Worm (Caenorhabditis elegans) whole organism, late embryonic: Measurements from ENCODE around the gene sdz-5.
A peak's percentile ranks its signal among the peaks of the same experiment; 100 is the strongest.

Experiments
- C38D4.7 ChIP-seq: fragments of 200-800 bp; sonication (Bioruptor generic); optimal IDR thresholded peaks from 2 replicates; lab custom pipeline; 2018; ENCODE audit warnings: mild to moderate bottlenecking, missing genetic modification characterization, moderate library complexity, missing compliant biosample characterization
- F13H6.1 ChIP-seq: sonication (generic microtip); optimal IDR thresholded peaks from 2 replicates; lab custom pipeline; 2016; ENCODE audit warnings: missing genetic modification characterization, missing compliant biosample characterization
- K09A11.1 ChIP-seq: sonication (generic microtip); optimal IDR thresholded peaks from 2 replicates; lab custom pipeline; 2017; ENCODE audit warnings: antibody characterized with exemption, mild to moderate bottlenecking, missing genetic modification characterization, missing compliant biosample characterization; ENCODE audit not compliant: insufficient read depth
- T23F11.4 ChIP-seq: fragments of 200-800 bp; sonication (Bioruptor generic); optimal IDR thresholded peaks from 2 replicates; lab custom pipeline; 2018; ENCODE audit warnings: mild to moderate bottlenecking, missing genetic modification characterization, missing compliant biosample characterization
- ahr-1 ChIP-seq: sonication (generic microtip); optimal IDR thresholded peaks from 2 replicates; lab custom pipeline; 2016; ENCODE audit warnings: missing genetic modification characterization, missing compliant biosample characterization
- ceh-18 ChIP-seq: sonication (generic microtip); optimal IDR thresholded peaks from 2 replicates; lab custom pipeline; 2016; ENCODE audit warnings: missing genetic modification characterization, missing compliant biosample characterization
- ceh-19 ChIP-seq: fragments of 200-800 bp; sonication (Bioruptor generic); optimal IDR thresholded peaks from 2 replicates; lab custom pipeline; 2018; ENCODE audit warnings: mild to moderate bottlenecking, missing genetic modification characterization, missing compliant biosample characterization
- ceh-22 ChIP-seq: sonication (generic microtip); optimal IDR thresholded peaks from 2 replicates; lab custom pipeline; 2017; ENCODE audit warnings: missing biosample characterization, missing genetic modification characterization
- ceh-31 ChIP-seq: sonication (generic microtip); optimal IDR thresholded peaks from 2 replicates; lab custom pipeline; 2016; ENCODE audit warnings: missing genetic modification characterization, missing compliant biosample characterization
- ceh-34 ChIP-seq: sonication (generic microtip); optimal IDR thresholded peaks from 2 replicates; lab custom pipeline; 2016; ENCODE audit warnings: mild to moderate bottlenecking, missing genetic modification characterization, missing compliant biosample characterization
- ceh-48 ChIP-seq: sonication (generic microtip); optimal IDR thresholded peaks from 2 replicates; lab custom pipeline; 2016; ENCODE audit warnings: missing genetic modification characterization, inconsistent platforms, missing compliant biosample characterization
- dmd-4 ChIP-seq: sonication (generic microtip); optimal IDR thresholded peaks from 2 replicates; lab custom pipeline; 2016; ENCODE audit warnings: borderline replicate concordance, missing genetic modification characterization, missing compliant biosample characterization
- dve-1 ChIP-seq: sonication (generic microtip); optimal IDR thresholded peaks from 2 replicates; lab custom pipeline; 2017; ENCODE audit warnings: antibody characterized with exemption, mild to moderate bottlenecking, missing genetic modification characterization, missing compliant biosample characterization
- elt-2 ChIP-seq: sonication (generic microtip); optimal IDR thresholded peaks from 2 replicates; lab custom pipeline; 2016; ENCODE audit warnings: missing genetic modification reagents, missing genetic modification characterization, missing compliant biosample characterization
- eyg-1 ChIP-seq: sonication (generic microtip); optimal IDR thresholded peaks from 2 replicates; lab custom pipeline; 2016; ENCODE audit warnings: missing genotype, missing genetic modification characterization, missing compliant biosample characterization
- gmeb-2 ChIP-seq: sonication (generic microtip); optimal IDR thresholded peaks from 2 replicates; lab custom pipeline; 2016; ENCODE audit warnings: missing genetic modification characterization, inconsistent platforms, missing compliant biosample characterization
- hlh-13 ChIP-seq: fragments of 200-800 bp; sonication (Bioruptor generic); optimal IDR thresholded peaks from 2 replicates; lab custom pipeline; 2018; ENCODE audit warnings: mild to moderate bottlenecking, missing genetic modification characterization, missing compliant biosample characterization
- hlh-15 ChIP-seq: sonication (generic microtip); optimal IDR thresholded peaks from 2 replicates; lab custom pipeline; 2016; ENCODE audit warnings: missing genetic modification characterization, missing compliant biosample characterization
- hlh-30 ChIP-seq: sonication (generic microtip); optimal IDR thresholded peaks from 2 replicates; lab custom pipeline; 2017; ENCODE audit warnings: antibody characterized with exemption, missing genetic modification characterization, missing compliant biosample characterization; ENCODE audit not compliant: insufficient read depth
- lim-6 ChIP-seq: sonication (generic microtip); optimal IDR thresholded peaks from 2 replicates; lab custom pipeline; 2016; ENCODE audit warnings: missing genetic modification characterization, missing compliant biosample characterization
- nfya-1 ChIP-seq: sonication (generic microtip); optimal IDR thresholded peaks from 2 replicates; lab custom pipeline; 2017; ENCODE audit warnings: missing genetic modification characterization, mild to moderate bottlenecking, missing compliant biosample characterization, antibody characterized with exemption, moderate library complexity
- odd-2 ChIP-seq: sonication (generic microtip); optimal IDR thresholded peaks from 2 replicates; lab custom pipeline; 2017; ENCODE audit warnings: antibody characterized with exemption, mild to moderate bottlenecking, missing genetic modification characterization, missing compliant biosample characterization
- pat-9 ChIP-seq: fragments of 200-800 bp; sonication (Bioruptor generic); optimal IDR thresholded peaks from 2 replicates; lab custom pipeline; 2018; ENCODE audit warnings: mild to moderate bottlenecking, missing genetic modification characterization, moderate library complexity, missing compliant biosample characterization
- pax-1 ChIP-seq: fragments of 150-350 bp; optimal IDR thresholded peaks from 2 replicates; lab custom pipeline; 2014; ENCODE audit warnings: missing biosample characterization, missing genetic modification characterization
- pha-2 ChIP-seq: sonication (generic microtip); optimal IDR thresholded peaks from 2 replicates; lab custom pipeline; 2017; ENCODE audit warnings: mild to moderate bottlenecking, missing genetic modification characterization, missing compliant biosample characterization
- pros-1 ChIP-seq: fragments of 150-350 bp; optimal IDR thresholded peaks from 2 replicates; lab custom pipeline; 2014; ENCODE audit warnings: missing biosample characterization, missing genetic modification reagents, missing genetic modification characterization
- sdc-2 ChIP-seq: sonication (generic microtip); optimal IDR thresholded peaks from 2 replicates; lab custom pipeline; 2016; ENCODE audit warnings: missing genotype, missing genetic modification characterization, missing compliant biosample characterization
- sox-4 ChIP-seq: sonication (generic microtip); optimal IDR thresholded peaks from 2 replicates; lab custom pipeline; 2017; ENCODE audit warnings: mild to moderate bottlenecking, missing genetic modification characterization, inconsistent platforms, missing compliant biosample characterization
- tbx-2 ChIP-seq: sonication (generic microtip); optimal IDR thresholded peaks from 2 replicates; lab custom pipeline; 2016; ENCODE audit warnings: missing genetic modification characterization, missing compliant biosample characterization
- tbx-7 ChIP-seq: sonication (generic microtip); optimal IDR thresholded peaks from 2 replicates; lab custom pipeline; 2016; ENCODE audit warnings: missing genotype, missing genetic modification characterization, missing compliant biosample characterization
- ttx-3 ChIP-seq: sonication (generic microtip); optimal IDR thresholded peaks from 2 replicates; lab custom pipeline; 2016; ENCODE audit warnings: missing genetic modification reagents, missing genetic modification characterization, missing compliant biosample characterization
- unc-3 ChIP-seq, 2 experiments: fragments of 200-800 bp in 1 of 2; sonication (Bioruptor generic) in 1 of 2; sonication (generic microtip) in 1 of 2; conservative IDR thresholded peaks in 1 of 2; optimal IDR thresholded peaks in 1 of 2; 2 replicates each; pipeline versions ENCODE4 v1.3.6 to Lab custom; 2016 to 2022; ENCODE audit warnings: missing compliant biosample characterization in 2 of 2, missing genetic modification characterization in 2 of 2, missing genetic modification reagents in 1 of 2
- unc-42 ChIP-seq: sonication (generic microtip); optimal IDR thresholded peaks from 2 replicates; lab custom pipeline; 2016; ENCODE audit warnings: missing genotype, missing genetic modification characterization, missing compliant biosample characterization
- unc-55 ChIP-seq: sonication (generic microtip); optimal IDR thresholded peaks from 2 replicates; lab custom pipeline; 2017; ENCODE audit warnings: missing biosample characterization, missing genetic modification reagents, missing genetic modification characterization
- unc-86 ChIP-seq: sonication (generic microtip); optimal IDR thresholded peaks from 2 replicates; lab custom pipeline; 2016; ENCODE audit warnings: missing genetic modification characterization, missing compliant biosample characterization
- zip-5 ChIP-seq: sonication (generic microtip); optimal IDR thresholded peaks from 2 replicates; lab custom pipeline; 2016; ENCODE audit warnings: missing genetic modification characterization, missing compliant biosample characterization
- ztf-16 ChIP-seq: sonication (generic microtip); optimal IDR thresholded peaks from 2 replicates; lab custom pipeline; 2017; ENCODE audit warnings: missing genetic modification characterization, missing compliant biosample characterization

The sdz-5 gene

DNA sequence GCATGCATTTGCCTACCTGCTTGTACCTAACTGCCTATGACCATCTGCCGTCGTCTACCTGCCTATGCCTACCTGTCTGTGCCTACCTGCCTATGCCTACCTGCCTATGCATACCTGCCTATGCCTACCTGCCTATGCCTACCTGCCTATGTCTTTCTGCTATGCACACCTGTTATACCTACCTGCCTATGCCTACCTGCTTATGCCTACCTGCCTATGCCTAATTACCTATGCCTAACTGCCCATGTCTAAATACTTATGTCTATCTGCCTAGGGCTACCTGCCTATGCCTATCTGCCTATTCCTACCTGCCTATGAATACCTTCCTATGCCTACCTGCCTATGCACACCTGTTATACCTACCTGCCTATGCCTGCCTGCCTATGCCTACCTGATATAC, 42.1 kb upstream of the sdz-5 start:
- TF ChIP-seq ahr-1 (tag; lab: Kevin White, UChicago) (no peak), unc-42 (peak; percentile 1)
- TF ChIP-seq, all 69 proteins: peak for 1

ce11 chrII:2967064-2967463, 41.4 kb upstream of the sdz-5 start:
- TF ChIP-seq T23F11.4 (no peak), lim-6 (no peak), K09A11.1 (no peak), F13H6.1 (tag; lab: Kevin White, UChicago) (no peak), pros-1 (no peak), unc-3 (GFP tag; conservative IDR thresholded peaks at IDR 0.05; lab: Robert Waterston, UW) (no peak), unc-3 (tag; optimal IDR thresholded peaks at IDR 0.05; lab: Kevin White, UChicago) (no peak), hlh-13 (GFP tag; lab: Kevin White, UChicago) (no peak), sdc-2 (no peak), pat-9 (tag; lab: Kevin White, UChicago) (no peak), dve-1 (no peak)

- no peak for TF ChIP-seq unc-42
- no peak for TF ChIP-seq gmeb-2 (tag; lab: Kevin White, UChicago)
- TF ChIP-seq unc-3 (GFP tag; conservative IDR thresholded peaks at IDR 0.05; lab: Robert Waterston, UW) = 0 out of 2 replicates have a peak, but pooled peaks have one; percentile 4
- TF ChIP-seq unc-3 (tag; optimal IDR thresholded peaks at IDR 0.05; lab: Kevin White, UChicago) = no peak
- TF ChIP-seq ztf-16 (tag; lab: Kevin White, UChicago) = peak; percentile 18
- TF ChIP-seq dve-1 = peak; percentile 69
- peak; percentile 12 for TF ChIP-seq ceh-19
- no peak for TF ChIP-seq odd-2 (tag; lab: Kevin White, UChicago)
- peak; percentile 42 for TF ChIP-seq sox-4
- no peak for TF ChIP-seq dmd-4 (tag; lab: Kevin White, UChicago)
- TF ChIP-seq eyg-1 (tag; lab: Kevin White, UChicago) = no peak
- TF ChIP-seq pax-1 (tag; lab: Kevin White, UChicago) = peak; percentile 40
- no peak for TF ChIP-seq lim-6
- peak; percentile 3 for TF ChIP-seq ceh-34 (tag; lab: Kevin White, UChicago)
- peak; percentile 31 for TF ChIP-seq unc-86
- peak; percentile 42 for TF ChIP-seq pat-9 (tag; lab: Kevin White, UChicago)
- TF ChIP-seq elt-2 (tag; lab: Kevin White, UChicago) = no peak
- no peak for TF ChIP-seq C38D4.7 (GFP tag; lab: Kevin White, UChicago)
- TF ChIP-seq ttx-3 (tag; lab: Kevin White, UChicago) = peak; percentile 38
- peak; percentile 44 for TF ChIP-seq T23F11.4
- TF ChIP-seq ceh-22 (tag; lab: Kevin White, UChicago) = peak; percentile 31
- TF ChIP-seq nfya-1 (tag; lab: Kevin White, UChicago) = peak; percentile 78
- peak; percentile 35 for TF ChIP-seq tbx-2
- no peak for TF ChIP-seq hlh-15 (tag; lab: Kevin White, UChicago)
- peak; percentile 87 for TF ChIP-seq pros-1
- peak; percentile 70 for TF ChIP-seq hlh-30 (tag; lab: Kevin White, UChicago)
- TF ChIP-seq ceh-31 (tag; lab: Kevin White, UChicago) = peak; percentile 79
- TF ChIP-seq ceh-48 (tag; lab: Kevin White, UChicago) = no peak
- peak; percentile 65 for TF ChIP-seq unc-55 (GFP tag; lab: Kevin White, UChicago)
- no peak for TF ChIP-seq tbx-7 (tag; lab: Kevin White, UChicago)
- peak; percentile 23 for TF ChIP-seq ceh-18 (tag; lab: Kevin White, UChicago)
- TF ChIP-seq pha-2 (tag; lab: Kevin White, UChicago) = no peak
- peak; percentile 39 for TF ChIP-seq F13H6.1 (tag; lab: Kevin White, UChicago)
- TF ChIP-seq zip-5 (tag; lab: Kevin White, UChicago) = no peak
These were observed 34.5 kb upstream of the sdz-5 start for ce11 chrII:2973940-2974402.
